Fruit fly (Drosophila melanogaster) whole organism, adult: ENCODE results near the gene Dpy-30L1.

Experiments used
- CG14711 ChIP-seq: fragments of 200-800 bp; sonication (Bioruptor generic); optimal IDR thresholded peaks from 2 replicates; lab custom pipeline; 2018; ENCODE audit warnings: missing biosample characterization, mild to moderate bottlenecking, missing genetic modification characterization, moderate library complexity
- CG33017 ChIP-seq: fragments of 200-800 bp; sonication (Bioruptor generic); optimal IDR thresholded peaks from 2 replicates; lab custom pipeline; 2018; ENCODE audit warnings: missing biosample characterization, mild to moderate bottlenecking, missing genetic modification characterization, moderate library complexity
- CG5204 ChIP-seq: fragments of 200-800 bp; sonication (Bioruptor generic); optimal IDR thresholded peaks from 2 replicates; lab custom pipeline; 2016; ENCODE audit warnings: missing biosample characterization, missing genetic modification characterization
- CG7045 ChIP-seq: fragments of 200-800 bp; sonication (Bioruptor generic); optimal IDR thresholded peaks from 2 replicates; lab custom pipeline; 2017; ENCODE audit warnings: missing biosample characterization, mild to moderate bottlenecking, missing genetic modification characterization
- CG7101 ChIP-seq: fragments of 200-800 bp; sonication (Bioruptor generic); optimal IDR thresholded peaks from 2 replicates; lab custom pipeline; 2018; ENCODE audit warnings: missing biosample characterization, mild to moderate bottlenecking, missing genetic modification characterization, moderate library complexity
- Crg-1 ChIP-seq: fragments of 200-800 bp; sonication (Bioruptor generic); optimal IDR thresholded peaks from 2 replicates; lab custom pipeline; 2016; ENCODE audit warnings: missing biosample characterization, missing genetic modification characterization
- Mnt ChIP-seq: fragments of 200-800 bp; sonication (Bioruptor generic); optimal IDR thresholded peaks from 2 replicates; lab custom pipeline; 2016; ENCODE audit warnings: missing biosample characterization, mild to moderate bottlenecking, missing genetic modification characterization
- cic ChIP-seq: fragments of 200-800 bp; sonication (Bioruptor generic); optimal IDR thresholded peaks from 2 replicates; lab custom pipeline; 2017; ENCODE audit warnings: missing biosample characterization, mild to moderate bottlenecking, missing genetic modification characterization, moderate library complexity
- cnc ChIP-seq, 2 experiments: fragments of >200 bp; optimal IDR thresholded peaks; 2 replicates each; lab custom pipeline; 2017
- kay ChIP-seq: fragments of 200-800 bp; sonication (Bioruptor generic); peaks from one replicate; lab custom pipeline; 2016; ENCODE audit warnings: missing biosample characterization, missing genetic modification characterization, borderline replicate concordance
- ovo ChIP-seq: fragments of 200-800 bp; sonication (Bioruptor generic); optimal IDR thresholded peaks from 2 replicates; lab custom pipeline; 2016; ENCODE audit warnings: missing biosample characterization, missing genetic modification characterization
- tj ChIP-seq: fragments of 200-800 bp; sonication (Bioruptor generic); optimal IDR thresholded peaks from 3 replicates; lab custom pipeline; 2017; ENCODE audit warnings: missing biosample characterization, mild to moderate bottlenecking, missing genetic modification characterization, moderate library complexity

dm6 chr2L:10708089-10708488 is 24.4 kb upstream of the Dpy-30L1 start:
- no peak for TF ChIP-seq Mnt (GFP tag; lab: Kevin White, UChicago)
- no peak for TF ChIP-seq ovo (GFP tag; lab: Kevin White, UChicago)
- TF ChIP-seq cic (GFP tag; lab: Kevin White, UChicago): no peak
- TF ChIP-seq CG7045 (GFP tag; lab: Kevin White, UChicago): no peak
- no peak for TF ChIP-seq cnc (optimal IDR thresholded peaks at IDR 0.05; lab: Kevin White, UChicago)
- TF ChIP-seq CG14711 (tag; lab: Kevin White, UChicago): no peak
- no peak for TF ChIP-seq tj (GFP tag; lab: Kevin White, UChicago)
- TF ChIP-seq CG7101: no peak
- no peak for TF ChIP-seq kay
- TF ChIP-seq CG5204 (GFP tag; lab: Kevin White, UChicago): no peak
- TF ChIP-seq Crg-1 (GFP tag; lab: Kevin White, UChicago): no peak
- no peak for TF ChIP-seq CG33017
